Fruit fly (Drosophila melanogaster) whole organism, embryonic: ENCODE measurements around the gene CG5498.

Experiments used
- CG15696 ChIP-seq: fragments of 200-800 bp; sonication (Bioruptor generic); optimal IDR thresholded peaks from 2 replicates; lab custom pipeline; 2019; ENCODE audit warnings: missing biosample characterization, mild to moderate bottlenecking, missing genetic modification characterization, moderate library complexity
- CG8924 ChIP-seq: fragments of 200-800 bp; optimal IDR thresholded peaks from 3 replicates; lab custom pipeline; 2019; ENCODE audit warnings: missing biosample characterization, mild to moderate bottlenecking, missing genetic modification characterization, moderate library complexity
- bbx ChIP-seq: fragments of 200-800 bp; sonication (Bioruptor generic); IDR thresholded peaks from 2 replicates; pipeline ENCODE4 v1.3.6; 2022; ENCODE audit warnings: missing biosample characterization, missing genetic modification characterization; ENCODE audit not compliant: partially characterized antibody
- kni ChIP-seq: fragments of 200-800 bp; sonication (Bioruptor generic); optimal IDR thresholded peaks from 3 replicates; lab custom pipeline; 2017; ENCODE audit warnings: mild to moderate bottlenecking, missing biosample characterization, missing genetic modification reagents, missing genetic modification characterization
- lab ChIP-seq: fragments of 200-800 bp; sonication (Bioruptor generic); optimal IDR thresholded peaks from 3 replicates; lab custom pipeline; 2017; ENCODE audit warnings: missing biosample characterization, missing genetic modification characterization, mild to moderate bottlenecking, moderate library complexity, missing genetic modification reagents
- p53 ChIP-seq: fragments of 200-800 bp; sonication (Bioruptor generic); optimal IDR thresholded peaks from 2 replicates; lab custom pipeline; 2016; ENCODE audit warnings: missing biosample characterization, missing genetic modification characterization
- run ChIP-seq: fragments of 200-800 bp; sonication (Bioruptor generic); optimal IDR thresholded peaks from 3 replicates; lab custom pipeline; 2018; ENCODE audit warnings: missing biosample characterization, mild to moderate bottlenecking, missing genetic modification characterization
- toy ChIP-seq: fragments of 200-800 bp; sonication (Bioruptor generic); IDR thresholded peaks from 2 replicates; pipeline ENCODE4 v1.3.6; 2022; ENCODE audit warnings: missing biosample characterization, missing genetic modification characterization
- tx ChIP-seq: fragments of 200-800 bp; sonication (Bioruptor generic); optimal IDR thresholded peaks from 2 replicates; lab custom pipeline; 2016; ENCODE audit warnings: missing biosample characterization, missing genetic modification characterization

DNA sequence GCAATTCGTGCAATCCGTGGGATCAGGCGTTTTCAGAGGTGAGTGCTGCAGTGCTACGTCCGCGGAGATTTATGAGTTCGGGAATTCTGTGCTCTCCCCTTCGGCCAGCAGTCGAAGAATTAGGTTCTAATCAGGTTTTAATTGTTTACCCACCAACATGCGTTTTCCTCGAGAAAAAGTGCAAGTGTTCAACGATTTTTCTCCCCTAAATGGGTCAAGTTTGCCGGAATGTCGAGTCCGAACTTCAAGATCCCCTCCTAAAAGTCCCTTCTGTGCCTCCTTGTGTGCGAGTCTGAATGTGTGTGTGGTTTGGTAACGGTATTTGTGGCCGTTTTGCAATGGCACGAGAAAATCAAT, 7.4 kb downstream of the CG5498 start:
- TF ChIP-seq CG15696 (tag; lab: Kevin White, UChicago) = no peak
- no peak for TF ChIP-seq tx
- TF ChIP-seq kni = no peak
- TF ChIP-seq p53 (GFP tag; lab: Kevin White, UChicago) = no peak
- no peak for TF ChIP-seq toy (GFP tag; lab: Robert Waterston, UW)
- no peak for TF ChIP-seq bbx (GFP tag; lab: Robert Waterston, UW)
- no peak for TF ChIP-seq run (tag; lab: Kevin White, UChicago)
- no peak for TF ChIP-seq CG8924 (tag; lab: Kevin White, UChicago)
- TF ChIP-seq lab (GFP tag; lab: Kevin White, UChicago) = no peak
